Fruit fly (Drosophila melanogaster) whole organism, embryonic: ENCODE results near the gene CG43072.

Source experiments
- B-H1 ChIP-seq: fragments of 200-800 bp; sonication (Bioruptor generic); IDR thresholded peaks from 3 replicates; pipeline ENCODE4 v1.3.6; 2022; ENCODE audit warnings: missing biosample characterization, missing genetic modification characterization
- CG10267 ChIP-seq: fragments of 200-800 bp; sonication (Bioruptor generic); optimal IDR thresholded peaks from 2 replicates; lab custom pipeline; 2018; ENCODE audit warnings: missing biosample characterization, mild to moderate bottlenecking, missing genetic modification characterization, moderate library complexity
- CG10274 ChIP-seq: fragments of 200-800 bp; sonication (Bioruptor generic); optimal IDR thresholded peaks from 3 replicates; lab custom pipeline; 2017; ENCODE audit warnings: missing biosample characterization, mild to moderate bottlenecking, missing genetic modification characterization
- CG11695 ChIP-seq: fragments of 200-800 bp; sonication (Bioruptor generic); IDR thresholded peaks from 3 replicates; pipeline ENCODE4 v1.3.6; 2022; ENCODE audit warnings: missing biosample characterization, missing genetic modification characterization
- CG12104 ChIP-seq: fragments of 200-800 bp; sonication (Bioruptor generic); optimal IDR thresholded peaks from 3 replicates; lab custom pipeline; 2016; ENCODE audit warnings: missing biosample characterization, missing genetic modification characterization
- CG12155 ChIP-seq: fragments of 200-800 bp; sonication (Bioruptor generic); optimal IDR thresholded peaks from 3 replicates; lab custom pipeline; 2016; ENCODE audit warnings: missing biosample characterization, missing genetic modification characterization
- CG13424 ChIP-seq: fragments of 200-800 bp; sonication (Bioruptor generic); optimal IDR thresholded peaks from 2 replicates; lab custom pipeline; 2019; ENCODE audit warnings: missing biosample characterization, mild to moderate bottlenecking, missing genetic modification characterization, moderate library complexity
- CG13775 ChIP-seq: fragments of 200-800 bp; sonication (Bioruptor generic); optimal IDR thresholded peaks from 3 replicates; lab custom pipeline; 2017; ENCODE audit warnings: missing biosample characterization, mild to moderate bottlenecking, missing genetic modification characterization
- CG14014 ChIP-seq: fragments of 200-800 bp; sonication (Bioruptor generic); IDR thresholded peaks from 2 replicates; pipeline ENCODE4 v1.3.6; 2022; ENCODE audit warnings: missing biosample characterization, missing genetic modification characterization
- CG15601 ChIP-seq: fragments of 200-800 bp; sonication (Bioruptor generic); optimal IDR thresholded peaks from 3 replicates; lab custom pipeline; 2019; ENCODE audit warnings: missing biosample characterization, mild to moderate bottlenecking, missing genetic modification characterization, moderate library complexity
- CG17385 ChIP-seq: fragments of 200-800 bp; sonication (Bioruptor generic); optimal IDR thresholded peaks from 3 replicates; lab custom pipeline; 2018; ENCODE audit warnings: missing biosample characterization, mild to moderate bottlenecking, missing genetic modification characterization
- CG2116 ChIP-seq: fragments of 200-800 bp; sonication (Bioruptor generic); optimal IDR thresholded peaks from 3 replicates; lab custom pipeline; 2018; ENCODE audit warnings: missing biosample characterization, mild to moderate bottlenecking, missing genetic modification characterization
- CG2129 ChIP-seq: fragments of 200-800 bp; sonication (Bioruptor generic); IDR thresholded peaks from 2 replicates; pipeline ENCODE4 v1.3.6; 2022; ENCODE audit warnings: missing biosample characterization, missing genetic modification characterization; ENCODE audit not compliant: partially characterized antibody
- CG31441 ChIP-seq: fragments of 200-800 bp; sonication (Bioruptor generic); IDR thresholded peaks from 2 replicates; pipeline ENCODE4 v1.3.6; 2022; ENCODE audit warnings: missing biosample characterization, missing genetic modification characterization
- CG32772 ChIP-seq: fragments of 200-800 bp; sonication (Bioruptor generic); IDR thresholded peaks from 2 replicates; pipeline ENCODE4 v1.3.6; 2022; ENCODE audit warnings: missing biosample characterization, missing genetic modification characterization
- CG34422 ChIP-seq: fragments of 200-800 bp; sonication (Bioruptor generic); IDR thresholded peaks from 3 replicates; pipeline ENCODE4 v1.3.6; 2022; ENCODE audit warnings: missing biosample characterization, missing genetic modification characterization
- CG4404 ChIP-seq: fragments of 200-800 bp; sonication (Bioruptor generic); IDR thresholded peaks from 2 replicates; pipeline ENCODE4 v1.3.6; 2022; ENCODE audit warnings: missing biosample characterization, missing genetic modification characterization
- CG7357 ChIP-seq: fragments of 200-800 bp; sonication (Bioruptor generic); IDR thresholded peaks from 3 replicates; pipeline ENCODE4 v1.3.6; 2022; ENCODE audit warnings: missing biosample characterization, missing genetic modification characterization
- CG8944 ChIP-seq: fragments of 200-800 bp; sonication (Bioruptor generic); optimal IDR thresholded peaks from 3 replicates; lab custom pipeline; 2016; ENCODE audit warnings: missing biosample characterization, missing genetic modification characterization
- D19A ChIP-seq: fragments of 200-800 bp; optimal IDR thresholded peaks from 3 replicates; lab custom pipeline; 2019; ENCODE audit warnings: missing biosample characterization, mild to moderate bottlenecking, missing genetic modification characterization, moderate library complexity
- Dll ChIP-seq: fragments of 200-800 bp; sonication (Bioruptor generic); IDR thresholded peaks from 4 replicates; pipeline ENCODE4 v1.3.6; 2022; ENCODE audit warnings: missing biosample characterization, missing genetic modification characterization; ENCODE audit not compliant: partially characterized antibody
- E2f1 ChIP-seq: fragments of 200-800 bp; sonication (Bioruptor generic); IDR thresholded peaks from 2 replicates; pipeline ENCODE4 v1.3.6; 2022; ENCODE audit warnings: missing biosample characterization, missing genetic modification characterization
- E2f2 ChIP-seq: fragments of 200-800 bp; sonication (Bioruptor generic); IDR thresholded peaks from 2 replicates; pipeline ENCODE4 v1.3.6; 2022; ENCODE audit warnings: missing biosample characterization, missing genetic modification characterization
- ERR ChIP-seq: fragments of 200-800 bp; sonication (Bioruptor generic); optimal IDR thresholded peaks from 2 replicates; lab custom pipeline; 2016; ENCODE audit warnings: missing biosample characterization, missing genetic modification characterization
- Ets65A ChIP-seq: fragments of 200-800 bp; sonication (Bioruptor generic); peaks from one replicate; lab custom pipeline; 2016; ENCODE audit warnings: missing biosample characterization, missing genetic modification characterization
- H2.0 ChIP-seq: fragments of 200-800 bp; sonication (Bioruptor generic); IDR thresholded peaks from 2 replicates; pipeline ENCODE4 v1.3.6; 2022; ENCODE audit warnings: missing biosample characterization, missing genetic modification characterization
- Sox100B ChIP-seq: fragments of 200-800 bp; sonication (Bioruptor generic); optimal IDR thresholded peaks from 3 replicates; lab custom pipeline; 2018; ENCODE audit warnings: missing biosample characterization, mild to moderate bottlenecking, missing genetic modification characterization
- Sry-δ ChIP-seq: fragments of 200-800 bp; sonication (Bioruptor generic); optimal IDR thresholded peaks from 2 replicates; lab custom pipeline; 2016; ENCODE audit warnings: missing biosample characterization, missing genetic modification characterization
- Stat92E ChIP-seq, 3 experiments: fragments of >200 bp in 2 of 3; fragments of 200-800 bp in 1 of 3; sonication (Bioruptor generic) in 1 of 3; optimal IDR thresholded peaks; 2 replicates each; lab custom pipeline; 2017 to 2019; ENCODE audit warnings: missing biosample characterization in 3 of 3, missing genetic modification characterization in 3 of 3, mild to moderate bottlenecking in 1 of 3, moderate library complexity in 1 of 3
- Trl ChIP-seq, 3 experiments: fragments of >200 bp in 2 of 3; fragments of 200-800 bp in 1 of 3; sonication (Bioruptor generic) in 1 of 3; optimal IDR thresholded peaks; 2 replicates in 1 of 3; 3 replicates in 2 of 3; lab custom pipeline; 2016 to 2017; ENCODE audit warnings: missing biosample characterization in 1 of 3, missing genetic modification characterization in 1 of 3
- al ChIP-seq: fragments of 200-800 bp; sonication (Bioruptor generic); IDR thresholded peaks from 2 replicates; pipeline ENCODE4 v1.3.6; 2022; ENCODE audit warnings: missing biosample characterization, missing genetic modification characterization
- ara ChIP-seq: fragments of 200-800 bp; sonication (Bioruptor generic); IDR thresholded peaks from 2 replicates; pipeline ENCODE4 v1.3.6; 2022; ENCODE audit warnings: missing biosample characterization, missing genetic modification characterization
- ash1 ChIP-seq: fragments of 200-800 bp; sonication (Bioruptor generic); optimal IDR thresholded peaks from 2 replicates; lab custom pipeline; 2018; ENCODE audit warnings: missing biosample characterization, mild to moderate bottlenecking, missing genetic modification characterization
- croc ChIP-seq: fragments of 200-800 bp; sonication (Bioruptor generic); conservative IDR thresholded peaks from 3 replicates; pipeline ENCODE4 v1.3.6; 2022; ENCODE audit warnings: missing biosample characterization, missing genetic modification characterization
- crp ChIP-seq, 2 experiments: fragments of 200-800 bp; sonication (Bioruptor generic); optimal IDR thresholded peaks; 2 replicates in 1 of 2; 3 replicates in 1 of 2; lab custom pipeline; 2017; ENCODE audit warnings: missing biosample characterization in 2 of 2, missing genetic modification characterization in 2 of 2, mild to moderate bottlenecking in 1 of 2, moderate library complexity in 1 of 2
- dati ChIP-seq: fragments of 200-800 bp; sonication (Bioruptor generic); IDR thresholded peaks from 2 replicates; pipeline ENCODE4 v1.3.6; 2022; ENCODE audit warnings: missing biosample characterization, missing genetic modification characterization
- dmrt11E ChIP-seq: fragments of 200-800 bp; sonication (Bioruptor generic); optimal IDR thresholded peaks from 3 replicates; lab custom pipeline; 2018; ENCODE audit warnings: missing biosample characterization, mild to moderate bottlenecking, missing genetic modification characterization, moderate library complexity
- dmrt99B ChIP-seq: fragments of 200-800 bp; sonication (Bioruptor generic); optimal IDR thresholded peaks from 2 replicates; lab custom pipeline; 2018; ENCODE audit warnings: missing biosample characterization, mild to moderate bottlenecking, missing genetic modification characterization, moderate library complexity
- gsb ChIP-seq: fragments of 200-800 bp; sonication (Bioruptor generic); IDR thresholded peaks from 2 replicates; pipeline ENCODE4 v1.3.6; 2022; ENCODE audit warnings: missing biosample characterization, missing genetic modification characterization
- hb ChIP-seq: fragments of 200-800 bp; sonication (Bioruptor generic); IDR thresholded peaks from 3 replicates; pipeline ENCODE4 v1.3.6; 2022; ENCODE audit warnings: missing biosample characterization, missing genetic modification characterization; ENCODE audit not compliant: partially characterized antibody
- nerfin-2 ChIP-seq: fragments of 200-800 bp; sonication (Bioruptor generic); IDR thresholded peaks from 2 replicates; pipeline ENCODE4 v1.3.6; 2022; ENCODE audit warnings: missing biosample characterization, missing genetic modification characterization; ENCODE audit not compliant: partially characterized antibody
- ro ChIP-seq: fragments of 200-800 bp; sonication (Bioruptor generic); IDR thresholded peaks from 2 replicates; pipeline ENCODE4 v1.3.6; 2022; ENCODE audit warnings: missing biosample characterization, missing genetic modification characterization
- sima ChIP-seq: fragments of 200-800 bp; sonication (Bioruptor generic); optimal IDR thresholded peaks from 2 replicates; lab custom pipeline; 2016; ENCODE audit warnings: missing biosample characterization, missing genetic modification characterization
- slp2 ChIP-seq: fragments of 200-800 bp; sonication (Bioruptor generic); optimal IDR thresholded peaks from 2 replicates; lab custom pipeline; 2016; ENCODE audit warnings: missing biosample characterization, missing genetic modification characterization
- stc ChIP-seq: fragments of 200-800 bp; sonication (Bioruptor generic); IDR thresholded peaks from 2 replicates; pipeline ENCODE4 v1.3.6; 2022; ENCODE audit warnings: missing biosample characterization, missing genetic modification characterization
- sug ChIP-seq: fragments of 200-800 bp; optimal IDR thresholded peaks from 2 replicates; lab custom pipeline; 2019; ENCODE audit warnings: missing biosample characterization, mild to moderate bottlenecking, missing genetic modification characterization, moderate library complexity
- tgo ChIP-seq: fragments of 200-800 bp; sonication (Bioruptor generic); IDR thresholded peaks from 3 replicates; pipeline ENCODE4 v1.3.6; 2022; ENCODE audit warnings: missing biosample characterization, missing genetic modification characterization
- tna ChIP-seq: fragments of 200-800 bp; sonication (Bioruptor generic); IDR thresholded peaks from 2 replicates; pipeline ENCODE4 v1.3.6; 2022; ENCODE audit warnings: missing biosample characterization, missing genetic modification characterization; ENCODE audit not compliant: partially characterized antibody
- zf30C ChIP-seq: fragments of 200-800 bp; sonication (Bioruptor generic); optimal IDR thresholded peaks from 3 replicates; lab custom pipeline; 2018; ENCODE audit warnings: missing biosample characterization, mild to moderate bottlenecking, missing genetic modification characterization

The CG43072 gene

DNA sequence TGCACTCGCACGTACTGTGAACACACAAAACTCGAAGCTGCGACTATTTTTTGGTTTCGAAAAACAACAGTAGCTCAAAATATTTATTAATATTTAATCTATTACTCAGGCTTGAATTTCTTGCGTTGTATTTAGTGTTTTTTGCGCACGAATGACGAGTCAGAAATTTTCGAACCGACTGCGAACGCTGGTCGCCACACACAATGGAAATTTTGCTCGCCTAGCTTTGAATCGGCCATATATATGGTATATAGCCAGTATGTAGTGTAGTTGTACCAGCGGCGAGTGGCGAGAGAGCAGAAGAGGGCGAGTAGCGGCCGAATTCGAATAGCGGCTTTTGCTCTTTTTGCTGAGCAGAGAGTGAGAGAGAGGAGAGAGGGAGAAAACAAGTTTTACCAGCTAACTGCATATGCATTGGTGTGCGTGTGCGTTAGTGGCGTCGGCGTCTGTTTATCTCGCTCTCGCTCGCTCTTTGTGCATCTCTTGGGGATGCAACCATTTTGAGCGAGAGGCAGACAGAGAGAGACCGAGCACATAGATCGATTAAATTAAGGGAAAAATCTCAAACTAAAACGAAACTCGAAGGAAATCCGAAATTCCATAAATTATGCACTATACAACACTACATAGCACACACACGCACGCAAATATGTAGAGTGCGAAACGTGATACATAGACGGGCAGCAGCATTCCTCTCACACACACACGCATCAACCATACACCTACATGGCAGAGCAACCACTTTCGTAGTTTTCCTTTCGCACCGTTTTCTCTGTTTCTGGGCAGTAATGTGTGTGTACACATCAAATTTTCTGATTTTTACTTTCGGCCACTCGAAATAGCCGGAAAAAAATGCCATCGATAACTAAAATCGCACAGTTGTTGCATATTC is 39.4 kb upstream of the CG43072 start (continued):
- TF ChIP-seq zf30C (GFP tag; lab: Kevin White, UChicago) (peak; percentile 35), E2f2 (GFP tag; lab: Robert Waterston, UW) (0 out of 2 replicates have a peak, but pooled peaks have one; percentile 27), stc (GFP tag; lab: Robert Waterston, UW) (no peak), CG11695 (GFP tag; lab: Robert Waterston, UW) (no peak), CG8944 (no peak), CG34422 (GFP tag; lab: Robert Waterston, UW) (no peak; the same call in 2 of the 3 replicates), CG2129 (GFP tag; lab: Robert Waterston, UW) (no peak), Stat92E (GFP tag; optimal IDR thresholded peaks at IDR 0.05; lab: Kevin White, UChicago) (no peak), CG4404 (GFP tag; lab: Robert Waterston, UW) (no peak), ERR (GFP tag; lab: Kevin White, UChicago) (no peak), crp (GFP tag; optimal IDR thresholded peaks at IDR 0.05; lab: Kevin White, UChicago) (no peak), CG17385 (GFP tag; lab: Kevin White, UChicago) (no peak), E2f1 (GFP tag; lab: Robert Waterston, UW) (no peak), CG14014 (GFP tag; lab: Robert Waterston, UW) (no peak), B-H1 (GFP tag; lab: Robert Waterston, UW) (no peak), CG13775 (GFP tag; lab: Kevin White, UChicago) (no peak), Ets65A (GFP tag; lab: Kevin White, UChicago) (no peak), ro (GFP tag; lab: Robert Waterston, UW) (no peak), croc (no peak), CG12155 (GFP tag; lab: Kevin White, UChicago) (peak; percentile 98), CG15601 (no peak), hb (no peak), D19A (tag; lab: Kevin White, UChicago) (peak; percentile 72), sug (tag; lab: Kevin White, UChicago) (peak; percentile 12), CG7357 (GFP tag; lab: Robert Waterston, UW) (no peak), ara (GFP tag; lab: Robert Waterston, UW) (no peak), sima (GFP tag; lab: Kevin White, UChicago) (no peak), tna (GFP tag; lab: Robert Waterston, UW) (peak; percentile 39; the same call in 1 of the 2 replicates), dmrt11E (no peak), Sox100B (GFP tag; lab: Kevin White, UChicago) (no peak), dmrt99B (tag; lab: Kevin White, UChicago) (peak; percentile 26), slp2 (GFP tag; lab: Kevin White, UChicago) (no peak), Sry-δ (GFP tag; lab: Kevin White, UChicago) (peak; percentile 2), Dll (GFP tag; lab: Robert Waterston, UW) (peak; percentile 53; the same call in 3 of the 4 replicates), CG13424 (tag; lab: Kevin White, UChicago) (no peak), CG10274 (GFP tag; lab: Kevin White, UChicago) (no peak), al (GFP tag; lab: Robert Waterston, UW) (no peak), Trl (optimal IDR thresholded peaks at IDR 0.05; lab: Kevin White, UChicago) (peak; percentile 98 to 100), Trl (GFP tag; optimal IDR thresholded peaks at IDR 0.05; lab: Kevin White, UChicago) (peak; percentile 74), tgo (GFP tag; lab: Robert Waterston, UW) (no peak), CG32772 (GFP tag; lab: Robert Waterston, UW) (no peak), ash1 (GFP tag; lab: Kevin White, UChicago) (no peak), CG10267 (tag; lab: Kevin White, UChicago) (peak; percentile 82), dati (GFP tag; lab: Robert Waterston, UW) (no peak), nerfin-2 (GFP tag; lab: Robert Waterston, UW) (no peak), H2.0 (GFP tag; lab: Robert Waterston, UW) (no peak), gsb (GFP tag; lab: Robert Waterston, UW) (no peak), CG31441 (GFP tag; lab: Robert Waterston, UW) (no peak), CG12104 (GFP tag; lab: Kevin White, UChicago) (no peak), CG2116 (GFP tag; lab: Kevin White, UChicago) (no peak)
